Fruit fly (Drosophila melanogaster): Measurements from ENCODE around the gene Ythdc1.

DNA sequence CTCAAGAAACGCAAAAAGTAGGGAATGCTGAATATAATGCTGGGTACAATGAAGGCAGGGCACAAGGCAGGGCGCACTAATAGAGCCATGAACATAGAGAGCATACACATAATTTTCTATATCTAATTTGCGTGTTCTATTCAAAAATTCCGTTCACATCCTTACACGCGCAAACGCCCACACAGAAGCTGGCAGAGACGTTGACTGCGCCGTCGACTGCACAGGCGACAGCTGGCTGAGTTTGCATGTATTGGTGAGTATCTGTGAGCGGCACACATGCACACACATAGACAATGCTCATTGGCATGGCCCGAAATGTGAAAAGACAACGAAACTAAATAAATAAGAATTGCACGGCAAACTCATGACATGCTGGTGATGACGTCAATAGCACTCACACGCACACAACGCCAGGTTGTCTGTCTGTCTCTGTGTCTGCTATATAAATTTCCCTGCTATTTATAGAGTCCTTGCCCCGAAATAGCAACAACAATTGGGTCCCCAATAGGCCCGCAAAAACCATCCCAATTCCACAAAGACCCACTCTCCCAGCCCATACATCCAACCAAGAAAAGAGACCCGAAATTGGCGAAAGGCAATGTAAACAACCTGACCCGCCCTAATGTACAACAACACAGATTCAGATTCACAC, 37.1 kb upstream of the Ythdc1 start:
- TF ChIP-seq CG15710 (tag; optimal IDR thresholded peaks at IDR 0.05) (no peak), CG4496 (GFP tag; IDR thresholded peaks at IDR 0.05) (no peak), CG17806 (tag; optimal IDR thresholded peaks at IDR 0.05) (no peak), CG14655 (GFP tag; optimal IDR thresholded peaks at IDR 0.05) (no peak), CG32121 (GFP tag; IDR thresholded peaks at IDR 0.05) (no peak), D1 (tag; optimal IDR thresholded peaks at IDR 0.05) (no peak), EcR (GFP tag; optimal IDR thresholded peaks at IDR 0.05) (no peak), CG34367 (tag; optimal IDR thresholded peaks at IDR 0.05) (no peak), CG12605 (GFP tag; IDR thresholded peaks at IDR 0.05) (no peak), Ets98B (GFP tag; IDR thresholded peaks at IDR 0.05) (no peak)

Measured in whole organism, pupa.